Worm (Caenorhabditis elegans): ENCODE results near the gene try-11.

try-11 gene

DNA sequence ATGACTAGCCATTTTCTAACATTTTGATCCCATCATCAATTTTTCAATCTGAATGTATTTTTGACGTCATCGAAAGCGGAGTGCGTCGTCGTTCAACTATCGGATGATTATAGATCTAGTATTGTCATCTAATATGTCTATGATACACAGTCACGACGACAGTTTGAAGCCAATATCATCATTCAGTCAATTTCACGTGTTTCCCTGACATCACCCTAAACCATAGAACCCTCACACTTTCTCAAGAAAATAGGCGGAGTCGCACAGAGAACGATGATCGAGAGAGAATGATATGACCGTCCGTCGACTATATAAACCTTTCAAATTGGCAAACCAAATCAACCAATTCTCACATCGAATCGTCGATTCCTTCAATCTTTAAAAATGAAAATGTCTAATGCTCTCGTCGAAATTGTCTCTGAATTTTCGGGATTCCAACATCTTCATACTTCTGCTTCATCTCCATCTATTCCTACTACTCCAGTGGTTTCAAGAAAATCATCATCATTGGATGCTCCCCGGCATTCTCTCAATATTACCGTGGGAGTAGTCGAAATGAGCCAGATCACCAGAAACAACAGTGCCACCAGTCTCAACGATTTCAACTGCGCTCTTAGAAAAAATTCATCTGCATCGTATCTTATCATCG lies 35.6 kb upstream of the try-11 start, which contains the start of gene F18E3.13:
F18E3.13 (plus strand) TSS at position 385 of the 649 bp plus-strand sequence.
- TF ChIP-seq dpl-1 (GFP tag; optimal IDR thresholded peaks at IDR 0.05) (peak in 1 of 3 experiments; percentile 24), nhr-71 (tag; optimal IDR thresholded peaks at IDR 0.05) (peak; percentile 88), C16A3.4 (tag; optimal IDR thresholded peaks at IDR 0.05) (peak; percentile 43), nhr-76 (tag; optimal IDR thresholded peaks at IDR 0.05) (no peak), elt-3 (tag; optimal IDR thresholded peaks at IDR 0.05) (peak in 5 of 6 experiments; percentile 43 to 97 (median 69)), jun-1 (tag; optimal IDR thresholded peaks at IDR 0.05) (peak; percentile 7), aly-2 (tag; optimal IDR thresholded peaks at IDR 0.05) (no peak), snu-23 (GFP tag; optimal IDR thresholded peaks at IDR 0.05) (peak; percentile 74), pag-3 (tag; optimal IDR thresholded peaks at IDR 0.05; ENCODE audit: borderline replicate concordance, insufficient read depth) (no peak), pax-3 (tag; optimal IDR thresholded peaks at IDR 0.05) (no peak), hlh-17 (GFP tag; optimal IDR thresholded peaks at IDR 0.05; ENCODE audit: borderline replicate concordance) (no peak), ceh-88 (GFP tag; IDR thresholded peaks at IDR 0.05) (no peak), tlp-1 (tag; optimal IDR thresholded peaks at IDR 0.05) (no peak), unc-62 (GFP tag; optimal IDR thresholded peaks at IDR 0.05) (no peak), nhr-11 (tag; optimal IDR thresholded peaks at IDR 0.05) (no peak), lin-14 (GFP tag; optimal IDR thresholded peaks at IDR 0.05) (peak; percentile 71), fkh-8 (tag; optimal IDR thresholded peaks at IDR 0.05) (no peak), mab-9 (GFP tag; IDR thresholded peaks at IDR 0.05) (no peak), ztf-11 (tag; optimal IDR thresholded peaks at IDR 0.05) (no peak), unc-30 (tag; optimal IDR thresholded peaks at IDR 0.05) (no peak), lsy-2 (tag; optimal IDR thresholded peaks at IDR 0.05) (no peak), nhr-85 (tag) (peak; percentile 98), isw-1 (GFP tag; IDR thresholded peaks at IDR 0.05) (no peak), mef-2 (tag; optimal IDR thresholded peaks at IDR 0.05) (no peak), ama-1 (optimal IDR thresholded peaks at IDR 0.05) (no peak), ceh-90 (tag; optimal IDR thresholded peaks at IDR 0.05) (no peak), F16B12.6 (tag; optimal IDR thresholded peaks at IDR 0.05) (no peak), sup-37 (GFP tag; optimal IDR thresholded peaks at IDR 0.05) (no peak), C04F5.9 (tag; optimal IDR thresholded peaks at IDR 0.05) (no peak), unc-86 (tag; optimal IDR thresholded peaks at IDR 0.05) (no peak), nhr-19 (GFP tag; conservative IDR thresholded peaks at IDR 0.05) (peak; percentile 97), swsn-7 (tag; optimal IDR thresholded peaks at IDR 0.05) (no peak), ceh-63 (GFP tag; optimal IDR thresholded peaks at IDR 0.05) (no peak), rnt-1 (tag; optimal IDR thresholded peaks at IDR 0.05) (no peak), mep-1 (tag; optimal IDR thresholded peaks at IDR 0.05) (no peak), zip-4 (GFP tag; optimal IDR thresholded peaks at IDR 0.05) (no peak), nhr-20 (tag; optimal IDR thresholded peaks at IDR 0.05) (peak; percentile 95), skn-1 (tag; optimal IDR thresholded peaks at IDR 0.05) (peak; percentile 65), pqm-1 (tag; optimal IDR thresholded peaks at IDR 0.05) (no peak), nhr-28 (tag; optimal IDR thresholded peaks at IDR 0.05) (no peak), lin-39 (tag; optimal IDR thresholded peaks at IDR 0.05) (no peak), vab-15 (tag; optimal IDR thresholded peaks at IDR 0.05) (no peak), lir-3 (tag; optimal IDR thresholded peaks at IDR 0.05; ENCODE audit: poor library complexity) (no peak), grh-1 (GFP tag; IDR thresholded peaks at IDR 0.05) (peak; percentile 53; the same call in 1 of the 2 replicates), hpl-2 (GFP tag; optimal IDR thresholded peaks at IDR 0.05) (no peak), fkh-10 (GFP tag; optimal IDR thresholded peaks at IDR 0.05) (no peak), efl-1 (optimal IDR thresholded peaks at IDR 0.05) (no peak), efl-1 (GFP tag; optimal IDR thresholded peaks at IDR 0.05 in 1 of 2) (peak in 1 of 2 experiments; percentile 89), egl-13 (tag; optimal IDR thresholded peaks at IDR 0.05) (no peak), egl-27 (tag; optimal IDR thresholded peaks at IDR 0.05) (no peak), blmp-1 (tag; optimal IDR thresholded peaks at IDR 0.05) (peak; percentile 90), ets-5 (GFP tag; IDR thresholded peaks at IDR 0.05) (no peak), efl-3 (GFP tag; optimal IDR thresholded peaks at IDR 0.05) (no peak)

Measured in whole organism, L1 larva.